Worm (Caenorhabditis elegans): ENCODE results near the gene K09B3.1.
A peak's percentile ranks its signal among the peaks of the same experiment; 100 is the strongest.

K09B3.1 gene

DNA sequence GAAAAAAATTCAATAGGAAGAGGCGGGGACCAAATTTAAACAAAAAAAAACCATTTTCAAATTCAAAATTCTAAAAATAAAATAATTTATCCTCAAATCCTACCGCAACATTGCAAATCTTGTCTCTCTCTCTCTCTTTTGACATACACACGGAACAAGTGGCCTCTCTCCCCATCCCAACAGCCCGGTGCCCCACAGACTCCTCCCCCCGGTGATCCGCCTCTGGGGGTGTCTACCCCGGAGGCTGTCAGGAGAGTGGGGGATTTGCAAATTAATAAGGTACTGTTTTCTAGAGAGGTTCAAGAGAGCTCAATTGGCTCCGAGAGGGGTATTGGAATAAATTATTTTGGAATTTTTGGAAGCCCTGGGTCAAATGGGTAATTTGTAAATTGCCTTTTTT is 26.8 kb upstream of the K09B3.1 start:
- TF ChIP-seq snpc-4 (tag; optimal IDR thresholded peaks at IDR 0.05) (no peak), lin-14 (GFP tag; optimal IDR thresholded peaks at IDR 0.05) (no peak), unc-86 (tag; optimal IDR thresholded peaks at IDR 0.05) (no peak), mab-9 (GFP tag; IDR thresholded peaks at IDR 0.05) (no peak), nhr-19 (GFP tag; conservative IDR thresholded peaks at IDR 0.05) (no peak)

DNA sequence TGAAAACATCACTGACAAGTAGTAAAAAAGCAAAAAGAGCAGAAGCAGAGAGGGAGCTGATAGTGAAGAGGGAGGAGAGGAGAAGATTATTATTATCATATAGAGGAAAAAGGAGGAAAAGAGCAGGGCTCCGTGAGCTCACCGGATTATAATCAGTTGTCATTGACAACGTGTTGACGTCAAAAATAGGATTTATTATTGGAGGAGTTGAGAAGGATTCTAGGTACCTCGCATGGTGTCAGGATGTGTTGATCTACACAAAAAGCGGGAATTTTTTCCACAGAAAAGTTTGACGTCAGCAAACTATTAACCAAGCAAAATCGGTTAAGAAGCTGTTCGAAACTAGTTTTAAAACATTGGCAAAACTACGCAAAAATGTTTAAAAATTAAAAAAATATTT is 20.4 kb upstream of the K09B3.1 start:
- no peak for TF ChIP-seq aly-2 (tag; optimal IDR thresholded peaks at IDR 0.05)
- TF ChIP-seq C34B4.2 (tag; optimal IDR thresholded peaks at IDR 0.05) = no peak
- TF ChIP-seq ztf-4 (tag; optimal IDR thresholded peaks at IDR 0.05) = no peak
- no peak for TF ChIP-seq lsy-2 (tag; optimal IDR thresholded peaks at IDR 0.05)
- no peak for TF ChIP-seq nhr-11 (tag; optimal IDR thresholded peaks at IDR 0.05)
- no peak for TF ChIP-seq ceh-63 (GFP tag; optimal IDR thresholded peaks at IDR 0.05)
- no peak for TF ChIP-seq hlh-17 (GFP tag; optimal IDR thresholded peaks at IDR 0.05; ENCODE audit: borderline replicate concordance)
- no peak for TF ChIP-seq sup-37 (GFP tag; optimal IDR thresholded peaks at IDR 0.05)
- TF ChIP-seq ztf-11 (tag; optimal IDR thresholded peaks at IDR 0.05) = no peak
- TF ChIP-seq rnt-1 (tag; optimal IDR thresholded peaks at IDR 0.05) = no peak
- TF ChIP-seq lin-35 (GFP tag; optimal IDR thresholded peaks at IDR 0.05) = peak in 1 of 2 experiments; percentile 7
- no peak for TF ChIP-seq mef-2 (tag; optimal IDR thresholded peaks at IDR 0.05)
- TF ChIP-seq sptf-1 (tag; optimal IDR thresholded peaks at IDR 0.05) = no peak
- TF ChIP-seq C16A3.4 (tag; optimal IDR thresholded peaks at IDR 0.05) = no peak
- no peak for TF ChIP-seq F16B12.6 (tag; optimal IDR thresholded peaks at IDR 0.05)
- TF ChIP-seq hpl-2 (GFP tag; optimal IDR thresholded peaks at IDR 0.05) = no peak
- no peak for TF ChIP-seq unc-130 (tag; optimal IDR thresholded peaks at IDR 0.05)
- TF ChIP-seq mab-9 (GFP tag; IDR thresholded peaks at IDR 0.05) = no peak
- peak; percentile 88 for TF ChIP-seq fkh-8 (tag; optimal IDR thresholded peaks at IDR 0.05)
- TF ChIP-seq lin-15B (tag; optimal IDR thresholded peaks at IDR 0.05) = no peak
- TF ChIP-seq sox-4 (tag; optimal IDR thresholded peaks at IDR 0.05) = peak; percentile 67
- TF ChIP-seq efl-1 (optimal IDR thresholded peaks at IDR 0.05) = no peak
- no peak for TF ChIP-seq efl-1 (GFP tag; optimal IDR thresholded peaks at IDR 0.05 in 1 of 2)
- no peak for TF ChIP-seq tlp-1 (tag; optimal IDR thresholded peaks at IDR 0.05)
- TF ChIP-seq unc-86 (tag; optimal IDR thresholded peaks at IDR 0.05) = no peak
- no peak for TF ChIP-seq elt-3 (tag; optimal IDR thresholded peaks at IDR 0.05)
- TF ChIP-seq ceh-8 (GFP tag; optimal IDR thresholded peaks at IDR 0.05) = no peak
- TF ChIP-seq nhr-71 (tag; optimal IDR thresholded peaks at IDR 0.05) = peak; percentile 42
- no peak for TF ChIP-seq nhr-90 (tag; optimal IDR thresholded peaks at IDR 0.05; ENCODE audit: poor library complexity)
- TF ChIP-seq unc-30 (tag; optimal IDR thresholded peaks at IDR 0.05) = no peak
- TF ChIP-seq dsc-1 (tag; optimal IDR thresholded peaks at IDR 0.05) = peak; percentile 85
- no peak for TF ChIP-seq jun-1 (tag; optimal IDR thresholded peaks at IDR 0.05)
- TF ChIP-seq grh-1 (GFP tag; IDR thresholded peaks at IDR 0.05) = no peak
- TF ChIP-seq mdl-1 (tag; optimal IDR thresholded peaks at IDR 0.05) = no peak
- no peak for TF ChIP-seq elt-2 (tag; optimal IDR thresholded peaks at IDR 0.05)
- TF ChIP-seq dpl-1 (GFP tag; optimal IDR thresholded peaks at IDR 0.05) = no peak
- TF ChIP-seq nhr-47 (tag; optimal IDR thresholded peaks at IDR 0.05) = peak; percentile 48
- no peak for TF ChIP-seq nhr-77 (tag; optimal IDR thresholded peaks at IDR 0.05)
- TF ChIP-seq pax-3 (tag; optimal IDR thresholded peaks at IDR 0.05) = peak; percentile 20
- TF ChIP-seq nhr-84 (tag; optimal IDR thresholded peaks at IDR 0.05) = no peak
- no peak for TF ChIP-seq nhr-85 (tag)
- no peak for TF ChIP-seq zip-4 (GFP tag; optimal IDR thresholded peaks at IDR 0.05)
- TF ChIP-seq isw-1 (GFP tag; IDR thresholded peaks at IDR 0.05) = no peak
- TF ChIP-seq nhr-28 (tag; optimal IDR thresholded peaks at IDR 0.05) = no peak
- TF ChIP-seq xbp-1 (tag; optimal IDR thresholded peaks at IDR 0.05) = no peak
- no peak for TF ChIP-seq pqm-1 (tag; optimal IDR thresholded peaks at IDR 0.05)
- no peak for TF ChIP-seq ceh-82 (tag; optimal IDR thresholded peaks at IDR 0.05)

Measured in whole organism, L1 larva.